Worm (Caenorhabditis elegans): ENCODE measurements around the gene gfat-2.

DNA sequence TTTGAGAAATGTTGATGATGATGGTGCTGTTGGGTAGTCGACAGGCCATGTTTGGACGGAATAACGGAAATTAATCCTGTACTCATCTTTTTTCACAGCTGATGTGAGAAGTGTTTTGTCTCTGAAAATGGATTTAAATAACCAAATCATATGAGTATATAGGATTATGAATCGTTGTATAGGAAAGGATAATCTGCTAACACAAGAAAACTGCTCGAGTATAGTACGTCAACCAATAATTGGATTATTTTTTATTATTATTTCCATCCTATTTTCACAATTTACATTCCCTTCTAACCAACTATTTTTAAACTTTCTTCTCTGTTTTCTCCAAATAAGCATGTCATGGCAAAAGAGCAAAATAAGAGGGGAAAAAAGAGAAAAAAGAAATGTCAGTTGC is 25.7 kb downstream of the gfat-2 start:
- TF ChIP-seq elt-2 (tag; optimal IDR thresholded peaks at IDR 0.05) (no peak), hlh-30 (tag; optimal IDR thresholded peaks at IDR 0.05; ENCODE audit: insufficient read depth) (no peak), nfya-1 (tag; optimal IDR thresholded peaks at IDR 0.05) (no peak), pha-4 (tag; optimal IDR thresholded peaks at IDR 0.05) (no peak)
